Fruit fly (Drosophila melanogaster): ENCODE results near the gene Chd1.
A peak's percentile ranks its signal among the peaks of the same experiment; 100 is the strongest.

DNA sequence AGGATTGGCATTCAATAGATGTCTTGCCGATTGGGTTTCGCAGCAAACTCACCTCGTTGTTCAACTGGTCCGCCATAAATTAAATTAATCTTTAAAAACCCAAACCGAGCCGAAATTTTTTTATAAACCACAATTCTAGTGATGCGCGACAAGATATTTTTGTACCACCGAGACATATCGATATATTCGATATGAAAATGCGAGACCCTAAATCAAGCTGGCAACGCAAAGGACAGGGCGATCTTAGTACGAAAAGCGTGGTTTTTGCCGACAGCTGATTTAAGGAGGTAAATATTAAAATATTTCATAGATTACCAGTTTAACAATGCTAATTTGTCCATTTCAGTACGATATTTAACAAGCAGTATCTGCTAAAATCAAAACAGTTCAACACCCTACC lies 41.5 kb upstream of the Chd1 start, which contains the start of the genes Sf3b2 and CG17219:
- TF ChIP-seq Crg-1 (GFP tag; optimal IDR thresholded peaks at IDR 0.05) (no peak), CG1620 (GFP tag; optimal IDR thresholded peaks at IDR 0.05) (no peak), CG33017 (tag; optimal IDR thresholded peaks at IDR 0.05) (no peak), cic (GFP tag; optimal IDR thresholded peaks at IDR 0.05) (no peak), Hr96 (GFP tag; optimal IDR thresholded peaks at IDR 0.05) (no peak), ovo (GFP tag; optimal IDR thresholded peaks at IDR 0.05) (no peak), bab1 (GFP tag; optimal IDR thresholded peaks at IDR 0.05) (peak; percentile 59), Clk (GFP tag; optimal IDR thresholded peaks at IDR 0.05) (no peak), CG7045 (GFP tag; optimal IDR thresholded peaks at IDR 0.05) (no peak), pad (GFP tag; optimal IDR thresholded peaks at IDR 0.05) (no peak), CG5204 (GFP tag; optimal IDR thresholded peaks at IDR 0.05) (no peak)
